Fruit fly (Drosophila melanogaster) whole organism, wandering third instar larva: ENCODE measurements around the gene rasp.

Source experiments
- CG32264 ChIP-seq: fragments of 200-800 bp; sonication (Bioruptor generic); optimal IDR thresholded peaks from 2 replicates; lab custom pipeline; 2016; ENCODE audit warnings: missing biosample characterization, missing genetic modification characterization
- CrebA ChIP-seq: fragments of 200-800 bp; sonication (Bioruptor generic); optimal IDR thresholded peaks from 2 replicates; lab custom pipeline; 2016; ENCODE audit warnings: missing biosample characterization, mild to moderate bottlenecking, missing genetic modification characterization, borderline replicate concordance
- Dfd ChIP-seq: fragments of >200 bp; optimal IDR thresholded peaks from 2 replicates; lab custom pipeline; 2017; ENCODE audit warnings: missing biosample characterization, missing genetic modification characterization
- Dif ChIP-seq: fragments of 200-275, 200-300 bp; sonication (Bioruptor generic); optimal IDR thresholded peaks from 2 replicates; lab custom pipeline; 2018; ENCODE audit warnings: missing biosample characterization, missing genetic modification characterization; ENCODE audit not compliant: partially characterized antibody
- GATAd ChIP-seq: sonication (Bioruptor generic); optimal IDR thresholded peaks from 2 replicates; lab custom pipeline; 2016; ENCODE audit warnings: missing biosample characterization, missing genetic modification characterization
- HLH106 ChIP-seq: fragments of 200-800 bp; optimal IDR thresholded peaks from 3 replicates; lab custom pipeline; 2019; ENCODE audit warnings: missing biosample characterization, mild to moderate bottlenecking, missing genetic modification characterization, moderate library complexity
- Hnf4 ChIP-seq: fragments of 200-800 bp; sonication (Bioruptor generic); optimal IDR thresholded peaks from 2 replicates; lab custom pipeline; 2016; ENCODE audit warnings: missing biosample characterization, mild to moderate bottlenecking, missing genetic modification characterization
- Hr78 ChIP-seq: fragments of >200 bp; optimal IDR thresholded peaks from 2 replicates; lab custom pipeline; 2017; ENCODE audit warnings: missing biosample characterization, missing genetic modification characterization
- Hr83 ChIP-seq: fragments of 200-300 bp; sonication (Bioruptor generic); optimal IDR thresholded peaks from 2 replicates; lab custom pipeline; 2016; ENCODE audit warnings: missing biosample characterization, mild to moderate bottlenecking, missing genetic modification characterization, moderate library complexity; ENCODE audit not compliant: poor library complexity, severe bottlenecking
- Jra ChIP-seq: sonication (Bioruptor generic); optimal IDR thresholded peaks from 2 replicates; lab custom pipeline; 2016; ENCODE audit warnings: missing biosample characterization, missing genetic modification characterization
- Myc ChIP-seq: fragments of >200 bp; optimal IDR thresholded peaks from 2 replicates; lab custom pipeline; 2017
- N ChIP-seq: fragments of >200 bp; optimal IDR thresholded peaks from 2 replicates; lab custom pipeline; 2018; ENCODE audit warnings: missing biosample characterization, missing external identifiers, missing genetic modification characterization
- OdsH ChIP-seq: fragments of 200-800 bp; sonication (Bioruptor generic); optimal IDR thresholded peaks from 2 replicates; lab custom pipeline; 2016; ENCODE audit warnings: missing biosample characterization, mild to moderate bottlenecking, missing genetic modification characterization
- Rel ChIP-seq, 2 experiments: fragments of 200-800 bp; sonication (Bioruptor generic) in 1 of 2; optimal IDR thresholded peaks; 2 replicates in 1 of 2; 3 replicates in 1 of 2; lab custom pipeline; 2016 to 2019; ENCODE audit warnings: mild to moderate bottlenecking in 2 of 2, missing biosample characterization in 2 of 2, missing genetic modification characterization in 2 of 2, moderate library complexity in 1 of 2
- brk ChIP-seq: fragments of 200-800 bp; sonication (Bioruptor generic); optimal IDR thresholded peaks from 2 replicates; lab custom pipeline; 2016; ENCODE audit warnings: missing biosample characterization, mild to moderate bottlenecking, missing genetic modification characterization
- dl ChIP-seq, 2 experiments: fragments of 175-275, 200-275 bp in 1 of 2; fragments of 200-275 bp in 1 of 2; sonication (Bioruptor generic); optimal IDR thresholded peaks; lab custom pipeline; 2018; ENCODE audit warnings: mild to moderate bottlenecking in 2 of 2, missing biosample characterization in 2 of 2, missing genetic modification characterization in 2 of 2, moderate library complexity in 2 of 2; ENCODE audit not compliant: partially characterized antibody in 2 of 2, insufficient read depth in 1 of 2
- dmrt93B ChIP-seq: fragments of 200-800 bp; sonication (Bioruptor generic); optimal IDR thresholded peaks from 2 replicates; lab custom pipeline; 2018; ENCODE audit warnings: missing biosample characterization, mild to moderate bottlenecking, missing genetic modification characterization
- ey ChIP-seq: fragments of 200-800 bp; sonication (Bioruptor generic); optimal IDR thresholded peaks from 2 replicates; lab custom pipeline; 2016; ENCODE audit warnings: missing biosample characterization, missing genetic modification characterization
- foxo ChIP-seq, 2 experiments: fragments of 200-800 bp; sonication (Bioruptor generic); optimal IDR thresholded peaks; 2 replicates in 1 of 2; 3 replicates in 1 of 2; lab custom pipeline; 2016 to 2017; ENCODE audit warnings: missing biosample characterization in 2 of 2, missing genetic modification characterization in 2 of 2
- fru ChIP-seq: fragments of 200-800 bp; sonication (Bioruptor generic); optimal IDR thresholded peaks from 3 replicates; lab custom pipeline; 2016; ENCODE audit warnings: missing biosample characterization, mild to moderate bottlenecking, missing genetic modification characterization
- h ChIP-seq: fragments of 200-800 bp; sonication (Bioruptor generic); optimal IDR thresholded peaks from 3 replicates; lab custom pipeline; 2016; ENCODE audit warnings: missing biosample characterization, mild to moderate bottlenecking, missing genetic modification characterization
- jim ChIP-seq: fragments of 175-275, 200-325 bp; sonication (Bioruptor generic); optimal IDR thresholded peaks from 2 replicates; lab custom pipeline; 2016; ENCODE audit warnings: missing biosample characterization, mild to moderate bottlenecking, missing genetic modification characterization
- lola ChIP-seq: fragments of >200 bp; optimal IDR thresholded peaks from 2 replicates; lab custom pipeline; 2017; ENCODE audit warnings: missing biosample characterization, missing genetic modification characterization
- sv ChIP-seq: fragments of 200-800 bp; sonication (Bioruptor generic); optimal IDR thresholded peaks from 3 replicates; lab custom pipeline; 2016; ENCODE audit warnings: missing biosample characterization, missing genetic modification characterization
- woc ChIP-seq: sonication (Bioruptor generic); optimal IDR thresholded peaks from 2 replicates; lab custom pipeline; 2016; ENCODE audit warnings: missing biosample characterization, mild to moderate bottlenecking, missing genetic modification characterization

rasp gene

DNA sequence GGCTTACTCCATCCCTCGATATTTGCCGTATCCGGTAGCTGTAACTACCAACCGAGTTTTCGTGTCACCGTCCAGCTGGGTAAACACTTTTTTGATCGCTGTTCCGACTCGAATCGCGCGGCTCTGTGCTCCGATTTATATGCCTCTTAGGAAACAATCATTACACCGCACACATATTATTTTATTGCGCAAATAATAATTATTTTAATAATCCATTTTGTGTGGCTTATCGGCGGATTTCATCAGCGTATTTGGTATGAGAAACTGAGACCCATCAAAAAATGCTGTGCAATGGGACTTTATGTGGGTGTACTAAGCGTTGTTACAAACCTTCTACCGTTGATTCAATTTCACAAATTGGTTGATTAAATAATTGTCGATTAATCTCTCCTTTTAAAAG is 41.1 kb downstream of the rasp start, which contains the start of gene CG32271:
TSS of gene CG32271 (minus strand) at position 101 of the 400 bp plus-strand sequence.
- TF ChIP-seq OdsH (GFP tag; lab: Kevin White, UChicago) (no peak), Rel (GFP tag; optimal IDR thresholded peaks at IDR 0.05; lab: Kevin White, UChicago) (no peak), Rel (tag; optimal IDR thresholded peaks at IDR 0.05; lab: Kevin White, UChicago) (no peak), ey (GFP tag; lab: Kevin White, UChicago) (no peak), jim (GFP tag; lab: Kevin White, UChicago) (no peak)

DNA sequence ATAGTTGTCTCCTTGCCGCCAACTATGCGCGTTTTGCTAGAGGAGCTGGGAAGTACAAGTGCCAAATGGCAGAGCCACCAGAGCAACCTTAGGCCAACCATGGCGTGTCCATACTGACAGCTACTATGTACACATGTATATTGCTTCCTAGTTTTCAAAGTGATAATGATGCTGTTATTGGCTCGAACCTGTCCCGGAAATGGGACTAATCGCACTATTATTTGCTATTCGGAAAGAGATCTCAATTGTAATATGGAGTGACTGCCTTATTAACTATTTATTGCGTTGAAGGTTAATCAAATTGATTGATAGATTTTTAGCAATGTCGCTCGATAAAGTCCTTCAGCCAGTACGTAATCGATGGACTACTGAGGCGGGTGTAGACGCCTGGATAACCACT is 42.4 kb downstream of the rasp start, which contains the start of gene CG33159:
TSS of gene CG33159 (minus strand) at position 101 of the 400 bp plus-strand sequence.
- TF ChIP-seq N (GFP tag; lab: Kevin White, UChicago) (no peak), foxo (GFP tag; optimal IDR thresholded peaks at IDR 0.05; lab: Kevin White, UChicago) (no peak), Dfd (GFP tag; lab: Kevin White, UChicago) (no peak)

DNA sequence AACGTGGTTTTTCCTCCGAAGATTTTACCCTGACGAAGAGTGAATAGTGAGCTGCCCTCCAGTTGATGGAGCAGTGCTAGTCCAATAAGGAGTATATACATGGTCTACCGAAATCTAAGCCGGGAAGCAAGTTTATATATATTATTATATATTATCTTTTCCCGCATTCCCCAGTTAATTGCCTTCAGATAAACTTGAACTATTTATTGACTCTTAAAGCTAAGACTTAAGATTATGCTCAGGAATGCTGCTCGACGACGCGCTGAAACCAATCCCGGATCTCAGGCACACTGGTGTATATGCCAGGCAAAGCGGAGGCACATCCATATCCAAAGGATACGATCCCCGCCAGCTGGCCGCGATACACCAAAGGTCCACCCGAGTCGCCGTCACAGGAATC is 43.4 kb downstream of the rasp start, which contains the start of gene CG32277:
TSS of gene CG32277 (minus strand) at position 101 of the 400 bp plus-strand sequence.
- TF ChIP-seq ey (GFP tag; lab: Kevin White, UChicago) (no peak), HLH106 (tag; lab: Kevin White, UChicago) (no peak), fru (GFP tag; lab: Kevin White, UChicago) (no peak), sv (GFP tag; lab: Kevin White, UChicago) (no peak), h (GFP tag; lab: Kevin White, UChicago) (no peak), dmrt93B (GFP tag; lab: Kevin White, UChicago) (no peak), dl (GFP tag; optimal IDR thresholded peaks at IDR 0.05; lab: Kevin White, UChicago; ENCODE audit: insufficient read depth in 1 of 2, partially characterized antibody in 2 of 2) (no peak), foxo (GFP tag; optimal IDR thresholded peaks at IDR 0.05; lab: Kevin White, UChicago) (no peak), Hnf4 (GFP tag; lab: Kevin White, UChicago) (no peak), GATAd (GFP tag; lab: Kevin White, UChicago) (no peak), woc (GFP tag; lab: Kevin White, UChicago) (no peak), brk (no peak), CG32264 (no peak), OdsH (GFP tag; lab: Kevin White, UChicago) (no peak), CrebA (GFP tag; lab: Kevin White, UChicago) (no peak), Hr78 (GFP tag; lab: Kevin White, UChicago) (no peak), Rel (GFP tag; optimal IDR thresholded peaks at IDR 0.05; lab: Kevin White, UChicago) (no peak), Rel (tag; optimal IDR thresholded peaks at IDR 0.05; lab: Kevin White, UChicago) (no peak), Myc (no peak), Dif (GFP tag; lab: Kevin White, UChicago) (no peak)
- TF ChIP-seq, all 38 proteins: peak for 0

- no peak for TF ChIP-seq Jra (GFP tag; lab: Kevin White, UChicago)
These were observed 44.3 kb downstream of the rasp start, which contains the start of gene CG33160 for dm6 chr3L:3206263-3206662. CG33160 (minus strand) TSS chr3L:3206363.

dm6 chr3L:3208895-3209294 is 46.9 kb downstream of the rasp start, which contains the start of the genes CG32269 and CG32270:
CG32269 (minus strand) TSS chr3L:3208985.
CG32270 (minus strand) TSS chr3L:3208985.
- TF ChIP-seq lola (GFP tag; lab: Kevin White, UChicago) (no peak), Hr83 (peak; percentile 92)
